Worm (Caenorhabditis elegans) whole organism, L4/young adult: ENCODE data around the gene K05B2.4.

Experiments used
- W03F9.2 ChIP-seq: fragments of 150-350 bp; optimal IDR thresholded peaks from 2 replicates; lab custom pipeline; 2014; ENCODE audit warnings: missing biosample characterization, missing genetic modification characterization
- dao-5 ChIP-seq: sonication (generic microtip); optimal IDR thresholded peaks from 2 replicates; lab custom pipeline; 2016; ENCODE audit warnings: missing genotype, missing genetic modification characterization, moderate library complexity, missing compliant biosample characterization

ce11 chrX:4885651-4886050, 35.1 kb downstream of the K05B2.4 start, which contains the start of gene arrd-23:
- TF ChIP-seq W03F9.2, result no peak
- no peak for TF ChIP-seq dao-5
